Worm (Caenorhabditis elegans): ENCODE measurements around the gene K08C7.1.

The K08C7.1 gene

ce11 chrIV:10658366-10658765, 1.8 kb downstream of the K08C7.1 start (continued):
- TF ChIP-seq egl-18 (GFP tag; IDR thresholded peaks at IDR 0.05) (peak; percentile 78), hmg-1.2 (GFP tag; IDR thresholded peaks at IDR 0.05) (peak; percentile 52), ekl-4 (GFP tag; IDR thresholded peaks at IDR 0.05) (peak; percentile 70), nfyb-1 (GFP tag; IDR thresholded peaks at IDR 0.05) (peak; percentile 72), D2030.7 (GFP tag; IDR thresholded peaks at IDR 0.05) (peak; percentile 82), lin-26 (GFP tag; IDR thresholded peaks at IDR 0.05) (peak; percentile 98), pbrm-1 (GFP tag; IDR thresholded peaks at IDR 0.05) (peak; percentile 60; the same call in 1 of the 2 replicates), mcd-1 (GFP tag; IDR thresholded peaks at IDR 0.05) (peak; percentile 64; the same call in 1 of the 2 replicates), bed-1 (GFP tag; IDR thresholded peaks at IDR 0.05) (0 out of 2 replicates have a peak, but pooled peaks have one; percentile 84), attf-3 (GFP tag; conservative IDR thresholded peaks at IDR 0.05) (peak; percentile 37; the same call in 1 of the 2 replicates), ceh-40 (GFP tag; IDR thresholded peaks at IDR 0.05) (peak; percentile 81), cebp-2 (GFP tag; IDR thresholded peaks at IDR 0.05) (peak; percentile 76; the same call in 1 of the 2 replicates), aptf-3 (GFP tag; IDR thresholded peaks at IDR 0.05) (peak; percentile 85), madf-6 (GFP tag; IDR thresholded peaks at IDR 0.05) (peak; percentile 79), madf-8 (GFP tag; conservative IDR thresholded peaks at IDR 0.05) (0 out of 2 replicates have a peak, but pooled peaks have one; percentile 6), ztf-25 (GFP tag; IDR thresholded peaks at IDR 0.05) (peak; percentile 78; the same call in 1 of the 2 replicates), Y79H2A.3 (GFP tag; conservative IDR thresholded peaks at IDR 0.05) (0 out of 2 replicates have a peak, but pooled peaks have one; percentile 49), nhr-120 (GFP tag; IDR thresholded peaks at IDR 0.05) (peak; percentile 85; the same call in 1 of the 2 replicates), F39B2.1 (GFP tag; IDR thresholded peaks at IDR 0.05) (peak; percentile 82), ceh-58 (GFP tag; IDR thresholded peaks at IDR 0.05) (peak; percentile 92; the same call in 1 of the 2 replicates), F33H1.4 (GFP tag; IDR thresholded peaks at IDR 0.05) (peak; percentile 37; the same call in 1 of the 2 replicates), rcor-1 (GFP tag; IDR thresholded peaks at IDR 0.05) (peak; percentile 77), dox-1 (GFP tag; IDR thresholded peaks at IDR 0.05) (peak; percentile 82)

- TF ChIP-seq rcor-1 (GFP tag; IDR thresholded peaks at IDR 0.05) (no peak), F49E8.2 (tag; optimal IDR thresholded peaks at IDR 0.05; ENCODE audit: insufficient read depth) (no peak), madf-8 (GFP tag; conservative IDR thresholded peaks at IDR 0.05) (no peak), hmg-1.2 (GFP tag; IDR thresholded peaks at IDR 0.05) (no peak), Y53G8AR.9 (GFP tag; conservative IDR thresholded peaks at IDR 0.05) (no peak), ceh-91 (GFP tag; IDR thresholded peaks at IDR 0.05) (no peak), hlh-12 (tag; optimal IDR thresholded peaks at IDR 0.05) (no peak), lsy-27 (tag; optimal IDR thresholded peaks at IDR 0.05; ENCODE audit: borderline replicate concordance, insufficient read depth) (no peak), mxl-1 (tag; optimal IDR thresholded peaks at IDR 0.05) (no peak), F33H1.4 (GFP tag; IDR thresholded peaks at IDR 0.05) (no peak), chd-7 (tag; optimal IDR thresholded peaks at IDR 0.05) (no peak), nfyb-1 (GFP tag; IDR thresholded peaks at IDR 0.05) (no peak), B0035.1 (tag; optimal IDR thresholded peaks at IDR 0.05) (no peak), ccch-3 (GFP tag; optimal IDR thresholded peaks at IDR 0.05) (no peak), hlh-26 (GFP tag; conservative IDR thresholded peaks at IDR 0.05) (no peak), sptf-2 (GFP tag; optimal IDR thresholded peaks at IDR 0.05) (no peak), akir-1 (GFP tag; optimal IDR thresholded peaks at IDR 0.05) (no peak), madf-6 (GFP tag; IDR thresholded peaks at IDR 0.05) (no peak)
Observed at ce11 chrIV:10661072-10661471, 4.5 kb downstream of the K08C7.1 start.

ce11 chrIV:10661760-10662159, 5.1 kb downstream of the K08C7.1 start, which contains the start of gene fmo-1:
fmo-1 (plus strand) TSS chrIV:10661857.
- peak; percentile 14 for TF ChIP-seq nhr-80 (tag; optimal IDR thresholded peaks at IDR 0.05)
- TF ChIP-seq F23B12.7 (tag; optimal IDR thresholded peaks at IDR 0.05; ENCODE audit: insufficient read depth): no peak
